Worm (Caenorhabditis elegans): ENCODE measurements around the gene K02D3.1.

The K02D3.1 gene

ce11 chrX:13706607-13707006, at the start of gene K02D3.1:
Gene K02D3.1, plus strand, starts transcription at chrX:13706907.
- TF ChIP-seq pag-3 (tag; optimal IDR thresholded peaks at IDR 0.05; ENCODE audit: borderline replicate concordance, insufficient read depth) (no peak), Y116A8C.19 (tag; optimal IDR thresholded peaks at IDR 0.05; ENCODE audit: borderline replicate concordance) (no peak), dpl-1 (GFP tag; optimal IDR thresholded peaks at IDR 0.05) (no peak), ceh-8 (GFP tag; optimal IDR thresholded peaks at IDR 0.05) (no peak), unc-62 (GFP tag; optimal IDR thresholded peaks at IDR 0.05) (no peak), lin-15B (tag; optimal IDR thresholded peaks at IDR 0.05) (no peak), nhr-47 (tag; optimal IDR thresholded peaks at IDR 0.05) (no peak), zag-1 (tag; optimal IDR thresholded peaks at IDR 0.05) (no peak), sptf-1 (tag; optimal IDR thresholded peaks at IDR 0.05) (no peak), nhr-85 (tag) (no peak)

DNA sequence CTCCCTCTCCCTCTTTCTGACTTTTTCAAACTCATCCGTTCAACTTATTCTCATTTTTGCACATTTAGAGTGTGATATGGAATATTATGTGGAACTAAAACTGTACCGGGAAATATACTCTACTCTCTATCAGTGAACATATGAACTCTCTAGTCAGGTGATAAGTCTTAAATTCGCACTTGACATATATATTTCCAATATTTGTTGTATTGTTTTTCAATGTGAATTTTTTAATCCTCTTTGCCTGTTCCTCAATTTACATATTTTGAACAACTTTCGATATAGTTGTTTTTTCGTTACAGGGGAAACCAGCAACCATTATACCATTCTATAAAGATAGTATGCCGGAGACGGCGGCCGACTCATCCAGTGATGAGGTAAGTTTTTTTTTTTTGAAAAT, 46.5 kb upstream of the K02D3.1 start, which contains the start of gene C04A11.1:
Gene C04A11.1, plus strand, starts transcription at position 301 of the 400 bp plus-strand sequence.
- TF ChIP-seq ces-1 (GFP tag; optimal IDR thresholded peaks at IDR 0.05) (no peak), C16A3.4 (tag; optimal IDR thresholded peaks at IDR 0.05) (no peak), lsy-2 (tag; optimal IDR thresholded peaks at IDR 0.05) (no peak), unc-86 (tag; optimal IDR thresholded peaks at IDR 0.05) (no peak), tlp-1 (tag; optimal IDR thresholded peaks at IDR 0.05) (no peak), nhr-20 (tag; optimal IDR thresholded peaks at IDR 0.05) (no peak), jun-1 (tag; optimal IDR thresholded peaks at IDR 0.05) (no peak), hpl-2 (GFP tag; optimal IDR thresholded peaks at IDR 0.05) (no peak), egl-13 (tag; optimal IDR thresholded peaks at IDR 0.05) (no peak), mep-1 (tag; optimal IDR thresholded peaks at IDR 0.05) (no peak), zip-4 (GFP tag; optimal IDR thresholded peaks at IDR 0.05) (no peak), xbp-1 (tag; optimal IDR thresholded peaks at IDR 0.05) (no peak), ceh-82 (tag; optimal IDR thresholded peaks at IDR 0.05) (no peak), ets-5 (GFP tag; IDR thresholded peaks at IDR 0.05) (no peak), nhr-71 (tag; optimal IDR thresholded peaks at IDR 0.05) (no peak), ztf-11 (tag; optimal IDR thresholded peaks at IDR 0.05) (no peak), unc-30 (tag; optimal IDR thresholded peaks at IDR 0.05) (no peak), tbx-2 (tag; optimal IDR thresholded peaks at IDR 0.05) (no peak), nhr-84 (tag; optimal IDR thresholded peaks at IDR 0.05) (no peak)

DNA sequence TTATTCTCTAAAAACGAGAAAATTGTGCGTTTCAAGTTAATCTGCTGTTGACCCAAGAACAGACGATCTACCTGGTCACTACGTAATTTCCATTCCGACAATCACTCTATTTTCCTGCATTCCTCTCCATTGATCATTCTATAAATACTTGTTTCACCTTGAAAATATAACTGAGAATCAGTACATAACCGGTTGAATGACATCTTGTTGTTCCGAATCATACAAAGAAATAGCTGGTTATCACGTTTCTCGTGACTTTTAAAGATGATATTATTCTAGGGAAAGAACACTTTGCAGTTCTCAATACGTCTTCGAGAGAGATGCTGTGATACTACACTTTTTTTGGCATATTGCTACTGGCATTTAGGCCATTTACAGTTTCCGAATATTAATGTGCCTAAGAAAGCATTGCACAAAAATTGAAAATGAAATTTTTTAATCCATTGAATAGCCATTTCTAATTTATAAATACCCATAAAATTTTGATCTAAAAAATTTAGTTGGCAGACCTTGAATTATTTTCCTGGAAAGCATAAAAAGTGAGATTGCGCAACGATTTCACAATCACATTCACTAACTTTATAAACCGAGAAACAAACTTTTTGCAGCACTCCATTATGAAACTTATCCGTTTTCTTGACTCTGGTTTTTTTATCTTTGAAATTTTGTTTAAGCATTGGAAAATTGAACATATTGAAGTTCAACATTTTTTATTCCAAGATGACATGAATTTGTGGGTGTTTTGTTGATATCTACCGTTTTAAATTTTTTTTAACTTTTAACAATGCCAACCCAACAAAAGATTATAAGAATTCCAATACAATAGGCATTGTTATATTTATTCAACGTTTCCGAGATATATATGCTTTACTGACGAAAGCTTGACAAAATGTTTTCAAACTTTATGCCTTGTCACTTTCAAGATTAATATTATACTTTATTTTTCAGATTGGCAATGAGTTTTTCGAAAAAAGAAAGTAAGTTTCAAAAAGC, 42.8 kb upstream of the K02D3.1 start, which contains the start of gene C04A11.5:
Gene C04A11.5, plus strand, starts transcription at position 943 of the 993 bp plus-strand sequence.
- TF ChIP-seq snu-23 (GFP tag; optimal IDR thresholded peaks at IDR 0.05) (peak; percentile 35), mep-1 (tag; optimal IDR thresholded peaks at IDR 0.05) (peak; percentile 1), pag-3 (tag; optimal IDR thresholded peaks at IDR 0.05; ENCODE audit: borderline replicate concordance, insufficient read depth) (peak; percentile 6), lin-14 (GFP tag; optimal IDR thresholded peaks at IDR 0.05) (peak; percentile 73), nhr-71 (tag; optimal IDR thresholded peaks at IDR 0.05) (peak; percentile 36), elt-3 (tag; optimal IDR thresholded peaks at IDR 0.05) (peak in 2 of 6 experiments; percentile 69 to 84), lin-35 (GFP tag; optimal IDR thresholded peaks at IDR 0.05) (peak in 1 of 2 experiments; percentile 4), rnt-1 (tag; optimal IDR thresholded peaks at IDR 0.05) (no peak), nhr-85 (tag) (peak; percentile 90), ceh-90 (tag; optimal IDR thresholded peaks at IDR 0.05) (no peak), lsy-2 (tag; optimal IDR thresholded peaks at IDR 0.05) (peak in 1 of 2 experiments; percentile 5), blmp-1 (tag; optimal IDR thresholded peaks at IDR 0.05) (peak; percentile 9), nhr-20 (tag; optimal IDR thresholded peaks at IDR 0.05) (peak; percentile 70), grh-1 (GFP tag; IDR thresholded peaks at IDR 0.05) (peak; percentile 76), fos-1 (tag; optimal IDR thresholded peaks at IDR 0.05) (no peak), lin-15B (tag; optimal IDR thresholded peaks at IDR 0.05) (no peak)

Measured in whole organism, L1 larva.